Worm (Caenorhabditis elegans): ENCODE results near the gene str-250.

Gene str-250

DNA sequence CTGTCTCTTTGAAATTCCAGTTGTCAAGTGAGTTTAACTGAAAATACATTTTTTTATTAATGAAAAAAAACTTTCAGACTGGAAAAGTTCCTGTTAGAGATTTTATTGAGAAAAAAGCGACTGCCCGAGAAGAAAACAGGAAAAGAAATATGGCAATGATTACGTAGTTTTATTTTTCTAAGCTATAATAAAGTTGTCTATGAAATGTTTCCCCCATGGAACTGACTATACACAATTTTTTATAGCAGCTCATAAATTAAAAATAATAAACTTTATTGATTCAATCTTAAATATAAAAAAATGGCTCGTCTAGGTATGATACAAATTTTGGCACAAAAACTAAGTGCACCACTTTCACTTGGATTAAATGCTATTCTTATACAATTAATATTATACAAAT, 15.9 kb upstream of the str-250 start, which contains the start of gene C06B3.1:
TSS of gene C06B3.1 (plus strand) at position 301 of the 400 bp plus-strand sequence.
- TF ChIP-seq nhr-84 (tag; optimal IDR thresholded peaks at IDR 0.05): no peak
- no peak for TF ChIP-seq snu-23 (GFP tag; optimal IDR thresholded peaks at IDR 0.05)

DNA sequence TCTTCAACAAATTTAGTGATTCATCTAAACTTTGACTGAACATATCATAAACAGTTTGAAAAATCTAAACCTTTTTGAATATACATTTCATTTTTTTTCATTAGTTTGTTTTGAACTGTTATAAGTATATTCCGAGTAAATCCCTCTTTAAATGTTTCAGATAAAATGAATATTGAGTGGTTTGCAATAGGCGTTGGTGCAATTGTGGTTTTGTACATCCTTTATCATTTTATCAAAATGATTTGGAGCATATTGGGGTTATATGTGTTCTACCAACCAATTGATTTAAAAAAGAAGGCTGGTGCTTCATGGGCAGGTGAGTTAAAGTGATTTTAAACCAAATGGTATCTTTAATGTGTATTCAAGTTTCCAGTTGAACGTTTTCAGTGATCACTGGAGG, 14.0 kb upstream of the str-250 start, which contains the start of gene stdh-3:
TSS of gene stdh-3 (plus strand) at position 166 of the 400 bp plus-strand sequence.
- no peak for TF ChIP-seq pax-3 (tag; optimal IDR thresholded peaks at IDR 0.05)
- no peak for TF ChIP-seq zag-1 (tag; optimal IDR thresholded peaks at IDR 0.05)
- TF ChIP-seq blmp-1 (tag; optimal IDR thresholded peaks at IDR 0.05): no peak
- TF ChIP-seq sup-37 (GFP tag; optimal IDR thresholded peaks at IDR 0.05): no peak

DNA sequence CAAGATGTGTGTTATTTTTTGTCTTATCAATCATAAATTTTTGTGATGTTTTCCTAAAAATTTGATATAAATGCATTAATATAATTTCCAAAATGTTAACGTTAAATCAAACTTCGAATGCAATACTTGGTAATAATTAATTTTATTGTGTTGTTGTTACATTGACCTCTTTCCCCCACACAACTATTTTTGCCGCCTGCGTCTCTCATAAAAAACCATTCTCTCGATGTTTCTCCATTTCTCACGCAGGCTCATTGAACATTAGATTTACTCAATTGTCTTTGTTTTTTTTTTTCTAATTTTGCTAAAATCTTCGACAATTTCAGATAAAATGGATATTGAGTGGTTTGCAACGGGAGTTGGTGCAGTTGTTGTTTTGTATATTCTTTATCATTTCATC, 12.3 kb upstream of the str-250 start, which contains the start of gene stdh-1:
TSS of gene stdh-1 (plus strand) at position 327 of the 400 bp plus-strand sequence.
- no peak for TF ChIP-seq ztf-11 (tag; optimal IDR thresholded peaks at IDR 0.05)
- TF ChIP-seq nhr-84 (tag; optimal IDR thresholded peaks at IDR 0.05): no peak
- no peak for TF ChIP-seq egl-27 (tag; optimal IDR thresholded peaks at IDR 0.05)
- no peak for TF ChIP-seq nhr-85 (tag)
- peak; percentile 32 for TF ChIP-seq nhr-71 (tag; optimal IDR thresholded peaks at IDR 0.05)
- TF ChIP-seq lin-39 (tag; optimal IDR thresholded peaks at IDR 0.05): no peak
- no peak for TF ChIP-seq zip-4 (GFP tag; optimal IDR thresholded peaks at IDR 0.05)
- no peak for TF ChIP-seq lin-15B (tag; optimal IDR thresholded peaks at IDR 0.05)
- peak; percentile 25 for TF ChIP-seq snu-23 (GFP tag; optimal IDR thresholded peaks at IDR 0.05)
- peak; percentile 35 for TF ChIP-seq mep-1 (tag; optimal IDR thresholded peaks at IDR 0.05)
- TF ChIP-seq pag-3 (tag; optimal IDR thresholded peaks at IDR 0.05; ENCODE audit: borderline replicate concordance, insufficient read depth): no peak
- no peak for TF ChIP-seq unc-130 (tag; optimal IDR thresholded peaks at IDR 0.05)
- no peak for TF ChIP-seq nhr-11 (tag; optimal IDR thresholded peaks at IDR 0.05)
- no peak for TF ChIP-seq aha-1 (tag; optimal IDR thresholded peaks at IDR 0.05)
- no peak for TF ChIP-seq snpc-4 (tag; optimal IDR thresholded peaks at IDR 0.05)
- no peak for TF ChIP-seq fkh-4 (tag; optimal IDR thresholded peaks at IDR 0.05; ENCODE audit: borderline replicate concordance)
- no peak for TF ChIP-seq sup-37 (GFP tag; optimal IDR thresholded peaks at IDR 0.05)
- TF ChIP-seq dsc-1 (tag; optimal IDR thresholded peaks at IDR 0.05): no peak
- peak; percentile 15 for TF ChIP-seq blmp-1 (tag; optimal IDR thresholded peaks at IDR 0.05)
- TF ChIP-seq F16B12.6 (tag; optimal IDR thresholded peaks at IDR 0.05): no peak
- no peak for TF ChIP-seq ama-1 (optimal IDR thresholded peaks at IDR 0.05)
- TF ChIP-seq Y116A8C.19 (tag; optimal IDR thresholded peaks at IDR 0.05; ENCODE audit: borderline replicate concordance): no peak
- TF ChIP-seq C16A3.4 (tag; optimal IDR thresholded peaks at IDR 0.05): peak; percentile 5
- peak in 1 of 2 experiments; percentile 0 for TF ChIP-seq efl-1 (optimal IDR thresholded peaks at IDR 0.05)
- peak in 1 of 2 experiments; percentile 61 for TF ChIP-seq efl-1 (GFP tag; optimal IDR thresholded peaks at IDR 0.05 in 1 of 2)
- peak; percentile 69 for TF ChIP-seq lin-14 (GFP tag; optimal IDR thresholded peaks at IDR 0.05)
- TF ChIP-seq nhr-28 (tag; optimal IDR thresholded peaks at IDR 0.05): no peak
- TF ChIP-seq lin-13 (GFP tag; optimal IDR thresholded peaks at IDR 0.05): no peak
- TF ChIP-seq nhr-237 (tag; optimal IDR thresholded peaks at IDR 0.05): no peak
- TF ChIP-seq xbp-1 (tag; optimal IDR thresholded peaks at IDR 0.05): no peak

DNA sequence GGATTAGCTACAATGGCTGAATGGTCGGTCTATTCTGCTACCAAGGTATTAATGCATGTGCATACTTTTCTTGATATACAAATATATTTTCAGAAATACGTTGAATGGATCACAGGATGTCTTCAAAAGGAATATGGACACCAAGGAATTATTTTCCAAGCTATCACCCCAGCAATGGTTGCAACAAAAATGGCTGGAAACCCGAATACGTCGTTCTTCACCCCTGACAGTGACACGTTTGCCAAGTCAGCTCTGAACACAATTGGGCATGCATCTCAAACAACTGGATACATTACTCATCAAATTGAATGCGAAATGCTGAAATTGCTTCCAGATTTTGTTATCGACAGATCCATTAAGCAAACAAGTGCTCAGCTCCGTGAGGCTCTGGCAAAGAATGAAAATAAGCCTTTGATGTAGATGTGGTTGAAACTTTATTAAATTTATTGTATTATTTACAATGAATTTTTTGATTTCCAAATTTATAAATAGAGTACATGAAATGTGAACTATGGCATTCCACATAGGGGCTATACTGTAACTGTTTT, 10.8 kb upstream of the str-250 start:
- TF ChIP-seq elt-2 (tag; optimal IDR thresholded peaks at IDR 0.05) (no peak), aha-1 (tag; optimal IDR thresholded peaks at IDR 0.05) (no peak), hpl-2 (GFP tag; optimal IDR thresholded peaks at IDR 0.05) (peak; percentile 23), mef-2 (tag; optimal IDR thresholded peaks at IDR 0.05) (no peak), dpl-1 (GFP tag; optimal IDR thresholded peaks at IDR 0.05) (peak in 1 of 3 experiments; percentile 6), efl-1 (optimal IDR thresholded peaks at IDR 0.05) (no peak), efl-1 (GFP tag; optimal IDR thresholded peaks at IDR 0.05 in 1 of 2) (peak in 1 of 2 experiments; percentile 96), nhr-20 (tag; optimal IDR thresholded peaks at IDR 0.05) (peak; percentile 7), snu-23 (GFP tag; optimal IDR thresholded peaks at IDR 0.05) (peak; percentile 11), nhr-90 (tag; optimal IDR thresholded peaks at IDR 0.05; ENCODE audit: poor library complexity) (peak; percentile 64), nhr-19 (GFP tag; conservative IDR thresholded peaks at IDR 0.05) (peak; percentile 54), lir-3 (tag; optimal IDR thresholded peaks at IDR 0.05; ENCODE audit: poor library complexity) (peak; percentile 47), lsy-2 (tag; optimal IDR thresholded peaks at IDR 0.05) (peak in 1 of 2 experiments; percentile 45), ceh-8 (GFP tag; optimal IDR thresholded peaks at IDR 0.05) (no peak), nhr-71 (tag; optimal IDR thresholded peaks at IDR 0.05) (peak; percentile 38), ama-1 (optimal IDR thresholded peaks at IDR 0.05) (peak; percentile 96), nhr-85 (tag) (peak; percentile 11), nhr-47 (tag; optimal IDR thresholded peaks at IDR 0.05) (peak; percentile 52), fkh-10 (GFP tag; optimal IDR thresholded peaks at IDR 0.05) (no peak), lin-39 (tag; optimal IDR thresholded peaks at IDR 0.05) (no peak), C16A3.4 (tag; optimal IDR thresholded peaks at IDR 0.05) (peak; percentile 41), efl-3 (GFP tag; optimal IDR thresholded peaks at IDR 0.05) (no peak), lin-35 (GFP tag; optimal IDR thresholded peaks at IDR 0.05) (peak in 1 of 2 experiments; percentile 67)

Measured in whole organism, L1 larva.